Worm (Caenorhabditis elegans) whole organism, L2 larva: ENCODE measurements around the gene Y39G8B.5.

ENCODE experiments used
- Y55F3AM.14 ChIP-seq: fragments of 200-800 bp; sonication (Bioruptor generic); optimal IDR thresholded peaks from 2 replicates; lab custom pipeline; 2018; ENCODE audit warnings: mild to moderate bottlenecking, missing genetic modification characterization, missing compliant biosample characterization
- ama-1 ChIP-seq: fragments of 150-350 bp; optimal IDR thresholded peaks from 2 replicates; lab custom pipeline; 2018; ENCODE audit warnings: inconsistent platforms
- lin-13 ChIP-seq: fragments of 150-350 bp; optimal IDR thresholded peaks from 2 replicates; lab custom pipeline; 2014; ENCODE audit warnings: missing biosample characterization, missing genetic modification reagents, missing genetic modification characterization
- lin-39 ChIP-seq: fragments of 150-350 bp; optimal IDR thresholded peaks from 2 replicates; lab custom pipeline; 2014; ENCODE audit warnings: missing biosample characterization, missing genetic modification reagents, missing genetic modification characterization
- mdl-1 ChIP-seq, 2 experiments: fragments of 150-350 bp in 1 of 2; sonication (generic microtip) in 1 of 2; optimal IDR thresholded peaks; 2 replicates each; lab custom pipeline; 2017; ENCODE audit warnings: missing biosample characterization in 2 of 2, missing genetic modification characterization in 2 of 2
- nhr-12 ChIP-seq: fragments of 150-350 bp; optimal IDR thresholded peaks from 2 replicates; lab custom pipeline; 2014; ENCODE audit warnings: missing biosample characterization, missing genetic modification characterization
- nhr-237 ChIP-seq: fragments of 150-350 bp; optimal IDR thresholded peaks from 2 replicates; lab custom pipeline; 2014; ENCODE audit warnings: missing biosample characterization, missing genetic modification characterization
- peb-1 ChIP-seq: fragments of 150-350 bp; optimal IDR thresholded peaks from 2 replicates; lab custom pipeline; 2014; ENCODE audit warnings: missing biosample characterization, missing genetic modification characterization
- unc-62 ChIP-seq: fragments of 150-350 bp; optimal IDR thresholded peaks from 2 replicates; lab custom pipeline; 2014; ENCODE audit warnings: missing biosample characterization, missing genetic modification reagents, missing genetic modification characterization
- ztf-11 ChIP-seq: sonication (generic microtip); optimal IDR thresholded peaks from 2 replicates; lab custom pipeline; 2017; ENCODE audit warnings: missing biosample characterization, missing genetic modification characterization

- no peak for TF ChIP-seq nhr-237
- TF ChIP-seq unc-62 (GFP tag; lab: Kevin White, UChicago), result no peak
- no peak for TF ChIP-seq ztf-11
- no peak for TF ChIP-seq mdl-1 (tag; optimal IDR thresholded peaks at IDR 0.05; lab: Kevin White, UChicago)
- no peak for TF ChIP-seq nhr-12 (tag; lab: Kevin White, UChicago)
- TF ChIP-seq lin-39, result no peak
- no peak for TF ChIP-seq peb-1 (tag; lab: Kevin White, UChicago)
- no peak for TF ChIP-seq lin-13
- TF ChIP-seq ama-1, result no peak
- TF ChIP-seq Y55F3AM.14, result no peak
Observed at ce11 chrII:14005183-14005582, 13.5 kb upstream of the Y39G8B.5 start.
